Fruit fly (Drosophila melanogaster) S2 (cell line): ENCODE measurements around the gene tctn.

Experiments used
- CG8478 ChIP-seq: fragments of >200 bp; optimal IDR thresholded peaks from 2 replicates; lab custom pipeline; 2018
- CTCF ChIP-seq, 2 experiments: fragments of >200 bp; optimal IDR thresholded peaks; 2 replicates each; lab custom pipeline; 2018

Gene tctn

dm6 chr2L:6130522-6131073 lies at the start of gene tctn, which contains the start of the genes B9d2 and CG9222:
Gene tctn, minus strand, starts transcription at chr2L:6130651.
Gene B9d2, minus strand, starts transcription at chr2L:6130651.
Gene CG9222, plus strand, starts transcription at chr2L:6131023.
- TF ChIP-seq CTCF (optimal IDR thresholded peaks at IDR 0.05; lab: Kevin White, UChicago) (no peak), CG8478 (lab: Kevin White, UChicago) (no peak)

- TF ChIP-seq CTCF (optimal IDR thresholded peaks at IDR 0.05; lab: Kevin White, UChicago) (no peak), CG8478 (lab: Kevin White, UChicago) (no peak)
These were observed 49.5 kb upstream of the tctn start for dm6 chr2L:6179990-6180389.

dm6 chr2L:6178740-6179633 lies 48.5 kb upstream of the tctn start, which contains the start of gene smal:
Gene smal, plus strand, starts transcription at chr2L:6179133.
- peak in 1 of 2 experiments; percentile 4 for TF ChIP-seq CTCF (optimal IDR thresholded peaks at IDR 0.05; lab: Kevin White, UChicago)
- TF ChIP-seq CG8478 (lab: Kevin White, UChicago), result no peak

- TF ChIP-seq CTCF (optimal IDR thresholded peaks at IDR 0.05; lab: Kevin White, UChicago) (no peak), CG8478 (lab: Kevin White, UChicago) (no peak)
These were observed 47.8 kb upstream of the tctn start for dm6 chr2L:6178118-6178739.

dm6 chr2L:6177141-6177540 lies 46.7 kb upstream of the tctn start:
- no peak for TF ChIP-seq CTCF (optimal IDR thresholded peaks at IDR 0.05; lab: Kevin White, UChicago)
- no peak for TF ChIP-seq CG8478 (lab: Kevin White, UChicago)

dm6 chr2L:6176408-6176807 lies 46.0 kb upstream of the tctn start:
- TF ChIP-seq CG8478 (lab: Kevin White, UChicago) (no peak), CTCF (optimal IDR thresholded peaks at IDR 0.05; lab: Kevin White, UChicago) (no peak)

- TF ChIP-seq CTCF (optimal IDR thresholded peaks at IDR 0.05; lab: Kevin White, UChicago) (peak; percentile 76 to 79), CG8478 (lab: Kevin White, UChicago) (no peak)
These were observed 42.5 kb upstream of the tctn start for dm6 chr2L:6172996-6173395.

dm6 chr2L:6171166-6171565 lies 40.7 kb upstream of the tctn start:
- TF ChIP-seq CG8478 (lab: Kevin White, UChicago), result no peak
- TF ChIP-seq CTCF (optimal IDR thresholded peaks at IDR 0.05; lab: Kevin White, UChicago), result no peak

- TF ChIP-seq CG8478 (lab: Kevin White, UChicago), result no peak
- TF ChIP-seq CTCF (optimal IDR thresholded peaks at IDR 0.05; lab: Kevin White, UChicago), result no peak
These were observed 38.7 kb upstream of the tctn start for dm6 chr2L:6169119-6169518.

- TF ChIP-seq CTCF (optimal IDR thresholded peaks at IDR 0.05; lab: Kevin White, UChicago), result no peak
These were observed 35.2 kb upstream of the tctn start for dm6 chr2L:6165686-6166085.

dm6 chr2L:6160100-6160499 lies 29.6 kb upstream of the tctn start, which contains the start of gene CG13989:
Gene CG13989, plus strand, starts transcription at chr2L:6160400.
- TF ChIP-seq CTCF (optimal IDR thresholded peaks at IDR 0.05; lab: Kevin White, UChicago) (no peak), CG8478 (lab: Kevin White, UChicago) (no peak)

- TF ChIP-seq CTCF (optimal IDR thresholded peaks at IDR 0.05; lab: Kevin White, UChicago) (no peak), CG8478 (lab: Kevin White, UChicago) (no peak)
These were observed 24.6 kb upstream of the tctn start, which contains the start of gene CG31639 for dm6 chr2L:6155041-6155440. Gene CG31639, minus strand, starts transcription at chr2L:6155141.

- TF ChIP-seq CTCF (optimal IDR thresholded peaks at IDR 0.05; lab: Kevin White, UChicago) (no peak), CG8478 (lab: Kevin White, UChicago) (no peak)
These were observed 21.2 kb upstream of the tctn start, which contains the start of gene Muc26B for dm6 chr2L:6151669-6152068. Gene Muc26B, plus strand, starts transcription at chr2L:6151969.

- TF ChIP-seq CTCF (optimal IDR thresholded peaks at IDR 0.05; lab: Kevin White, UChicago) (no peak), CG8478 (lab: Kevin White, UChicago) (no peak)
These were observed 8.6 kb upstream of the tctn start, which contains the start of gene CG13991 for dm6 chr2L:6139082-6139481. Gene CG13991, plus strand, starts transcription at chr2L:6139382.

dm6 chr2L:6127478-6127877 lies 3.0 kb downstream of the tctn start, which contains the start of gene WDR79:
Gene WDR79, minus strand, starts transcription at chr2L:6127775.
- TF ChIP-seq CTCF (optimal IDR thresholded peaks at IDR 0.05; lab: Kevin White, UChicago) (no peak), CG8478 (lab: Kevin White, UChicago) (no peak)
